Worm (Caenorhabditis elegans): Measurements from ENCODE around the gene Y110A2AL.1.

The Y110A2AL.1 gene

DNA sequence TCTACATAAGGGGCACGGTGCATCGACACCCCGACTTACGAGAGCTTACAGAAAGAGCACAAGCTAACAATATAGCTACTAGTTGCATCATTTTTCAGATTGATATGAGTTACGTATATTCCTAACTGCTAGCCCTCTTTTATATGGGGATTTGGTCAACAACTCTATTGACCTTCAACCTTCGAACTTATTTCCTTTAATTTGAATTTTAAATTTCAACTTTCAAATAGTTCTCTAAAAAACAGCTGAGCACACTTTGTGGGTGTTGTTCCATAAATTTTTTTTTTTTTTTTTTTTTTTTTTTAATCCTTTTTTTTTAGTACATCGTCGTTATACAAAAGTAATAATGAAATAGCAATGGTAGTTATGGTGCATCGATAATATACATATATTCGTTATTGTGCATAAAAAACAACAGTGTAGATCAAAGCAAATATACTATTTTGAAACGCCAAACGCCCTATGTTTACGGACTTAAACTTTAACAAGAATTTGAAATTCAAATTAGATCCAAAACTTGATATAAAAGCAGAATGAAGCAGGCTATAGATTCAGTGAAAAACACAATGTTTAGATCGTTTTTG is 8.3 kb upstream of the Y110A2AL.1 start, which contains the start of the genes Y110A2AL.9 and Y110A2AL.3:
Gene Y110A2AL.9 (minus strand): TSS at position 101 of the 584 bp plus-strand sequence.
Gene Y110A2AL.3 (plus strand): TSS at position 534 of the 584 bp plus-strand sequence.
- TF ChIP-seq nhr-85 (tag): no peak
- TF ChIP-seq vab-15 (tag; optimal IDR thresholded peaks at IDR 0.05): no peak
- no peak for TF ChIP-seq nhr-77 (tag; optimal IDR thresholded peaks at IDR 0.05)
- no peak for TF ChIP-seq ets-5 (GFP tag; IDR thresholded peaks at IDR 0.05)
- TF ChIP-seq pax-3 (tag; optimal IDR thresholded peaks at IDR 0.05): no peak
- TF ChIP-seq ces-1 (GFP tag; optimal IDR thresholded peaks at IDR 0.05): no peak
- no peak for TF ChIP-seq elt-2 (tag; optimal IDR thresholded peaks at IDR 0.05)
- TF ChIP-seq isw-1 (GFP tag; IDR thresholded peaks at IDR 0.05): no peak
- no peak for TF ChIP-seq nhr-90 (tag; optimal IDR thresholded peaks at IDR 0.05; ENCODE audit: poor library complexity)
- TF ChIP-seq unc-30 (tag; optimal IDR thresholded peaks at IDR 0.05): no peak
- no peak for TF ChIP-seq ceh-8 (GFP tag; optimal IDR thresholded peaks at IDR 0.05)
- no peak for TF ChIP-seq lsy-2 (tag; optimal IDR thresholded peaks at IDR 0.05)
- TF ChIP-seq lin-13 (GFP tag; optimal IDR thresholded peaks at IDR 0.05): no peak
- TF ChIP-seq ceh-63 (GFP tag; optimal IDR thresholded peaks at IDR 0.05): no peak
- TF ChIP-seq rnt-1 (tag; optimal IDR thresholded peaks at IDR 0.05): no peak

ce11 chrII:2867701-2868100 is 7.2 kb upstream of the Y110A2AL.1 start, which contains the start of gene Y110A2AL.2:
Y110A2AL.2 (plus strand) TSS chrII:2868001.
- TF ChIP-seq isw-1 (GFP tag; IDR thresholded peaks at IDR 0.05) (no peak), fkh-4 (tag; optimal IDR thresholded peaks at IDR 0.05; ENCODE audit: borderline replicate concordance) (no peak), nhr-20 (tag; optimal IDR thresholded peaks at IDR 0.05) (no peak), Y116A8C.19 (tag; optimal IDR thresholded peaks at IDR 0.05; ENCODE audit: borderline replicate concordance) (no peak)

- TF ChIP-seq unc-130 (tag; optimal IDR thresholded peaks at IDR 0.05) (no peak), sox-4 (tag; optimal IDR thresholded peaks at IDR 0.05) (no peak), mep-1 (tag; optimal IDR thresholded peaks at IDR 0.05) (no peak), alr-1 (tag; optimal IDR thresholded peaks at IDR 0.05; ENCODE audit: borderline replicate concordance) (no peak), ceh-8 (GFP tag; optimal IDR thresholded peaks at IDR 0.05) (no peak), efl-1 (optimal IDR thresholded peaks at IDR 0.05) (no peak), efl-1 (GFP tag; optimal IDR thresholded peaks at IDR 0.05 in 1 of 2) (no peak), C34B4.2 (tag; optimal IDR thresholded peaks at IDR 0.05) (no peak), pqm-1 (tag; optimal IDR thresholded peaks at IDR 0.05) (no peak), sup-37 (GFP tag; optimal IDR thresholded peaks at IDR 0.05) (no peak), lin-15B (tag; optimal IDR thresholded peaks at IDR 0.05) (no peak), egl-27 (tag; optimal IDR thresholded peaks at IDR 0.05) (no peak), ceh-63 (GFP tag; optimal IDR thresholded peaks at IDR 0.05) (no peak)
These were observed 3.1 kb upstream of the Y110A2AL.1 start, which contains the start of gene Y110A2AL.10 for ce11 chrII:2871816-2872215. Y110A2AL.10 (minus strand) TSS chrII:2871916.

DNA sequence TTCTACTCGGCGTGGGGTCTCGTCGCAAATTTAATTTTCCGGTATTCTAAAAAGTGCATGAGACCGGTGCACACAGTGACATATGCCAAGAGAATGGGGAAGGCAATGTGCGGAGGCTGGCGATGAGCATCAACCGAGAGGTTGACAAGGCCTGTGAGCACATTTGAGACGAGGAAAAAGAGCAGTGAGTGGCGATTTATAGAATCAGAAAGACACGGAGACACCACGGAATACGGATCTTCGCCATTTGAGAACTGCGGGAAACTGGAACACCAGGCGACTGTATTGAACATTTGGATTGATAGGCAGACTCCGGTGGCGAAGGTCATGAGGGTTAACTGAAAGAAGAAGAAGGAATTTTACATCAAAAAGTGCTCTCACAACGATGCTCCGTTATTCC is 4.0 kb downstream of the Y110A2AL.1 start:
- no peak for TF ChIP-seq swsn-7 (tag; optimal IDR thresholded peaks at IDR 0.05)
- TF ChIP-seq F16B12.6 (tag; optimal IDR thresholded peaks at IDR 0.05): no peak
- TF ChIP-seq sox-4 (tag; optimal IDR thresholded peaks at IDR 0.05): no peak
- no peak for TF ChIP-seq ceh-82 (tag; optimal IDR thresholded peaks at IDR 0.05)
- no peak for TF ChIP-seq unc-62 (GFP tag; optimal IDR thresholded peaks at IDR 0.05)
- TF ChIP-seq mef-2 (tag; optimal IDR thresholded peaks at IDR 0.05): no peak
- TF ChIP-seq pax-3 (tag; optimal IDR thresholded peaks at IDR 0.05): no peak
- no peak for TF ChIP-seq unc-30 (tag; optimal IDR thresholded peaks at IDR 0.05)
- no peak for TF ChIP-seq nhr-84 (tag; optimal IDR thresholded peaks at IDR 0.05)
- no peak for TF ChIP-seq ama-1 (optimal IDR thresholded peaks at IDR 0.05)
- no peak for TF ChIP-seq fkh-8 (tag; optimal IDR thresholded peaks at IDR 0.05)
- no peak for TF ChIP-seq nhr-90 (tag; optimal IDR thresholded peaks at IDR 0.05; ENCODE audit: poor library complexity)
- TF ChIP-seq egl-13 (tag; optimal IDR thresholded peaks at IDR 0.05): no peak
- no peak for TF ChIP-seq mab-9 (GFP tag; IDR thresholded peaks at IDR 0.05)
- no peak for TF ChIP-seq unc-130 (tag; optimal IDR thresholded peaks at IDR 0.05)
- no peak for TF ChIP-seq C04F5.9 (tag; optimal IDR thresholded peaks at IDR 0.05)
- no peak for TF ChIP-seq skn-1 (tag; optimal IDR thresholded peaks at IDR 0.05)
- TF ChIP-seq vab-15 (tag; optimal IDR thresholded peaks at IDR 0.05): no peak
